Worm (Caenorhabditis elegans) whole organism, L3 larva: ENCODE measurements around the gene R12C12.5.
"Not testable (repeated sequence)": the region's sequence is repeated elsewhere in the genome, so short reads cannot be mapped to it uniquely, and the experiment has no call there.

Experiments
- aly-2 ChIP-seq: fragments of 150-350 bp; optimal IDR thresholded peaks from 2 replicates; lab custom pipeline; 2014; ENCODE audit warnings: missing biosample characterization, missing genetic modification characterization
- ceh-82 ChIP-seq: fragments of 150-350 bp; optimal IDR thresholded peaks from 2 replicates; lab custom pipeline; 2014; ENCODE audit warnings: missing biosample characterization, missing genetic modification characterization
- daf-12 ChIP-seq: fragments of 150-350 bp; optimal IDR thresholded peaks from 2 replicates; lab custom pipeline; 2014; ENCODE audit warnings: missing biosample characterization, missing genetic modification reagents, missing genetic modification characterization
- hmg-11 ChIP-seq: sonication (generic microtip); optimal IDR thresholded peaks from 2 replicates; lab custom pipeline; 2016; ENCODE audit warnings: missing genetic modification characterization, missing compliant biosample characterization
- jun-1 ChIP-seq: fragments of 150-350 bp; optimal IDR thresholded peaks from 2 replicates; lab custom pipeline; 2014; ENCODE audit warnings: missing biosample characterization, missing genetic modification reagents, missing genetic modification characterization
- lin-15B ChIP-seq: fragments of 150-350 bp; optimal IDR thresholded peaks from 2 replicates; lab custom pipeline; 2014; ENCODE audit warnings: missing biosample characterization, missing genetic modification characterization
- mml-1 ChIP-seq: fragments of 150-350 bp; sonication (generic microtip); optimal IDR thresholded peaks from 3 replicates; lab custom pipeline; 2014; ENCODE audit warnings: missing biosample characterization, missing genetic modification characterization
- nhr-11 ChIP-seq: fragments of 150-350 bp; optimal IDR thresholded peaks from 2 replicates; lab custom pipeline; 2014; ENCODE audit warnings: missing biosample characterization, missing genetic modification characterization
- nhr-12 ChIP-seq: fragments of 150-350 bp; optimal IDR thresholded peaks from 2 replicates; lab custom pipeline; 2014; ENCODE audit warnings: missing biosample characterization, missing genetic modification characterization
- snpc-4 ChIP-seq: fragments of 150-350 bp; optimal IDR thresholded peaks from 2 replicates; lab custom pipeline; 2014; ENCODE audit warnings: missing biosample characterization, missing genetic modification characterization
- unc-62 ChIP-seq: fragments of 150-350 bp; sonication (generic microtip); optimal IDR thresholded peaks from 4 replicates; lab custom pipeline; 2014; ENCODE audit warnings: missing biosample characterization, missing genetic modification reagents, missing genetic modification characterization

DNA sequence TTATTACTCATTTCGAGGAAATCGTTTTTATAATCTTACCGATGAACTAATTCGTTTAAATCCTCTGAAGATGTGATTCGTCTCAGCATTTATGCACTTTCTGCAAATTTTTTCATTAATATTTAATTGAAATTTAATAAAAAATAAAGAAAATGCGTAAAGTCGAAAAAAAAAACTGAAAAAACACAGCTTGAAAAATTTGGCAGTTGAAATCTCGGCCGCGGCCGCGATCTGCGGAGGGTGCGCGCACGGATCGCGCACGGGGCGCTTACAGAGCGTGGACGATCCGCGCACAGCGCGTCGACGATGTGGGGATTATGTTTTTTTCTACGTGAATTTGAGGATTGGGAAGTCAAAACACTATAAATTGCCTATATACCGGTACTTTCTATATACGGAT is 36.1 kb downstream of the R12C12.5 start, which contains the start of gene ZK84.4:
- not testable (repeated sequence) for TF ChIP-seq lin-15B (tag; lab: Kevin White, UChicago); ceh-82 (tag; lab: Kevin White, UChicago); unc-62 (GFP tag; lab: Kevin White, UChicago); mml-1 (tag; lab: Kevin White, UChicago); snpc-4; jun-1; nhr-12 (tag; lab: Kevin White, UChicago); nhr-11 (tag; lab: Kevin White, UChicago); hmg-11 (tag; lab: Kevin White, UChicago); aly-2; daf-12 (tag; lab: Kevin White, UChicago)
